Worm (Caenorhabditis elegans) whole organism, early embryonic: ENCODE data around the gene K03H1.13.

ENCODE experiments used
- ama-1 ChIP-seq: fragments of 150-350 bp; optimal IDR thresholded peaks from 2 replicates; lab custom pipeline; 2014
- ceh-13 ChIP-seq: fragments of 200-800 bp; sonication (Bioruptor generic); optimal IDR thresholded peaks from 2 replicates; lab custom pipeline; 2018; ENCODE audit warnings: mild to moderate bottlenecking, missing genetic modification characterization, missing compliant biosample characterization
- hmg-4 ChIP-seq: fragments of 200-800 bp; sonication (Bioruptor generic); optimal IDR thresholded peaks from 2 replicates; lab custom pipeline; 2018; ENCODE audit warnings: mild to moderate bottlenecking, missing genetic modification characterization, missing compliant biosample characterization
- pes-1 ChIP-seq: fragments of 200-800 bp; sonication (Bioruptor generic); IDR thresholded peaks from 2 replicates; pipeline ENCODE4 v1.3.6; 2022; ENCODE audit warnings: missing genetic modification reagents, missing genetic modification characterization, missing compliant biosample characterization
- scrt-1 ChIP-seq: fragments of 200-800 bp; sonication (Bioruptor generic); IDR thresholded peaks from 2 replicates; pipeline ENCODE4 v1.3.6; 2022; ENCODE audit warnings: missing genetic modification characterization, missing compliant biosample characterization
- tbx-11 ChIP-seq: fragments of 200-800 bp; sonication (Bioruptor generic); IDR thresholded peaks from 2 replicates; pipeline ENCODE4 v1.3.6; 2022; ENCODE audit warnings: missing genetic modification characterization, missing compliant biosample characterization
- tra-4 ChIP-seq: sonication (generic microtip); optimal IDR thresholded peaks from 2 replicates; lab custom pipeline; 2017; ENCODE audit warnings: missing genetic modification characterization, missing compliant biosample characterization

DNA sequence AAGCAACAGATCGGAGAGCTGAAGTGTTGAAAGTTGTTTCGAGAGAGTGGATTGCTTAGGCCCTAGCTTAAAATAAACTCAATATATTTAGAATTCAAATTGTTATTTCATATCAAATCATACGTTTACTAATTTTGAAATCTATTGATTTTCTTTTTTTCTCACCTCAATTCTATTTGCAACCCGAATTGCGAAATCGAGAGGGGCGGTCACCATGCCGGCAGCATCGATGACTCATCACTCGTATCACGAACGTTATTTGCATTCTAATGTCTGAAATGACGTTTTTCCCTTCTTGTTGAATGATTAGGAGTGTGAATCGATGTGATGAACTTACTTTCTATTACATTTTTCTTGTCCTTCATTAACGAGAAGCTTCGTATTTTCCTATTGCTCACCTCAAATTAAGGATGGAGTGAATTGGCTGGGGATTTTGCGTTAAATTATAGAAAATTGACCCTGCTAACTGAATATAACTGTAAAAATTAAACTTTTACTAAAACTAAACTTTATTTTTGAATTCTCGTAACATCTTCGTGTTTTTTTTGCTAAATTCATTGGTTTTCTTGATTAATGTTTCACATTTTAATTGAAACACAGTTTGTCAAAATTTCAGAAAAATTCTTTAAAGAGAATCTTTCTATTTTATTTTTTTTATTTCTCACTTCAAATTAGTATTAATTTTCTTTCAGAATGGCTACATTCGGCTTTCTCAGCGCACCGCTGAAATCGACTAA is 6.7 kb upstream of the K03H1.13 start, which contains the start of gene alx-1:
- no peak for TF ChIP-seq scrt-1 (GFP tag; lab: Robert Waterston, UW)
- no peak for TF ChIP-seq tbx-11 (GFP tag; lab: Robert Waterston, UW)
- no peak for TF ChIP-seq pes-1 (GFP tag; lab: Robert Waterston, UW)
- no peak for TF ChIP-seq ama-1 (lab: Kevin White, UChicago)
- no peak for TF ChIP-seq ceh-13 (GFP tag; lab: Kevin White, UChicago)
- no peak for TF ChIP-seq tra-4
- no peak for TF ChIP-seq hmg-4 (GFP tag; lab: Kevin White, UChicago)
